Worm (Caenorhabditis elegans): ENCODE measurements around the gene nhr-233.

nhr-233 gene

ce11 chrV:16598437-16598836 is 27.8 kb upstream of the nhr-233 start:
- TF ChIP-seq ces-1 (GFP tag; optimal IDR thresholded peaks at IDR 0.05) (no peak), unc-62 (GFP tag; optimal IDR thresholded peaks at IDR 0.05) (peak; percentile 33), hlh-1 (tag; optimal IDR thresholded peaks at IDR 0.05) (peak; percentile 22), mab-5 (tag; optimal IDR thresholded peaks at IDR 0.05) (no peak), tbx-8 (GFP tag; optimal IDR thresholded peaks at IDR 0.05) (no peak), nhr-12 (tag; optimal IDR thresholded peaks at IDR 0.05) (no peak), unc-120 (tag; optimal IDR thresholded peaks at IDR 0.05; ENCODE audit: poor library complexity, severe bottlenecking) (peak; percentile 13), pha-4 (tag; optimal IDR thresholded peaks at IDR 0.05) (no peak), ham-2 (GFP tag; optimal IDR thresholded peaks at IDR 0.05) (no peak), ceh-83 (GFP tag; optimal IDR thresholded peaks at IDR 0.05) (no peak), snpc-4 (tag; optimal IDR thresholded peaks at IDR 0.05) (no peak)

DNA sequence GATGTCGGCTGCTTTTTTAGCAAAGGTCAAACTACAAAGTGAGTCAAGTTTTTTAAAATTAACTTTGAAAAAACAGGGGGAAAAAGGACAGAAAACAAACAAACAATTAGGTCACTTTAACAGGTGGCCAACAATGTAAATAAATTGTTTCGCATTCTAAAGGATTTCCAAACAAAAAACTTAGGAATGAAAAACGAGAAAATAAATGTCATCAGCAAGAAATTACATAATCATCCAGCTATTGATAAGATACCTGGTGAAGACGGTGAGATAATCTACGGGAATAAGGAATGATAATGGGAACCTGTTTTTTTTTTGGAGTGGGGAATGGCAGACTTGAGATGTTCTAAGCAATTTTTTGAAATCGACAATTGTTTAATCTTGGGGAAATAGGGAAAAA is 25.5 kb upstream of the nhr-233 start:
- TF ChIP-seq unc-39 (tag; optimal IDR thresholded peaks at IDR 0.05) (no peak), elt-3 (tag; optimal IDR thresholded peaks at IDR 0.05) (peak; percentile 60)

ce11 chrV:16595140-16595791 is 24.7 kb upstream of the nhr-233 start, which contains the start of gene cpl-1:
Gene cpl-1, minus strand, starts transcription at chrV:16595346.
- no peak for TF ChIP-seq nhr-76 (tag; optimal IDR thresholded peaks at IDR 0.05)
- TF ChIP-seq nhr-28 (tag; optimal IDR thresholded peaks at IDR 0.05): no peak
- TF ChIP-seq unc-120 (tag; optimal IDR thresholded peaks at IDR 0.05; ENCODE audit: poor library complexity, severe bottlenecking): peak; percentile 42
- TF ChIP-seq blmp-1 (tag; optimal IDR thresholded peaks at IDR 0.05): no peak

ce11 chrV:16594514-16594913 is 23.9 kb upstream of the nhr-233 start:
- TF ChIP-seq hlh-1 (tag; optimal IDR thresholded peaks at IDR 0.05) (peak; percentile 29), nhr-12 (tag; optimal IDR thresholded peaks at IDR 0.05) (no peak)

DNA sequence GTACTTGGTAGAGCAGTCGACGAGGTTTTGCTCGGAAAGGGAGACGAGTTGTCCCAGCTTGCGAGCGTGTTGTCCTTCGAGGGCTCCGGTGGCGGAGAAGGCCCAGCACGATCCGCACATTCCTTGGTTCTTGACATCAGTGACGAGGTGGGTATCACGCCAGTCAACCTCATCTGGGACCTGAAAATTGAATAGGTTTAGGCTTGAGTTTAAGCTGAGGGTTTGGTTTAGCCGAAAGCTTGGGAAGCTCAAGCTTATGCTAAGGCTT is 23.1 kb upstream of the nhr-233 start:
- no peak for TF ChIP-seq ceh-43 (GFP tag; optimal IDR thresholded peaks at IDR 0.05)
- no peak for TF ChIP-seq mls-2 (tag; optimal IDR thresholded peaks at IDR 0.05)
- no peak for TF ChIP-seq sptf-1 (tag; optimal IDR thresholded peaks at IDR 0.05)
- TF ChIP-seq unc-39 (tag; optimal IDR thresholded peaks at IDR 0.05): no peak
- TF ChIP-seq nhr-76 (tag; optimal IDR thresholded peaks at IDR 0.05): no peak
- TF ChIP-seq bed-3 (GFP tag; optimal IDR thresholded peaks at IDR 0.05): no peak
- TF ChIP-seq ceh-39 (tag; optimal IDR thresholded peaks at IDR 0.05): no peak
- no peak for TF ChIP-seq ham-2 (GFP tag; optimal IDR thresholded peaks at IDR 0.05)
- no peak for TF ChIP-seq blmp-1 (tag; optimal IDR thresholded peaks at IDR 0.05)
- TF ChIP-seq tbx-8 (GFP tag; optimal IDR thresholded peaks at IDR 0.05): no peak
- TF ChIP-seq nhr-237 (tag; optimal IDR thresholded peaks at IDR 0.05): no peak

ce11 chrV:16592947-16593791 is 22.6 kb upstream of the nhr-233 start:
- no peak for TF ChIP-seq sem-2 (GFP tag; optimal IDR thresholded peaks at IDR 0.05)
- no peak for TF ChIP-seq nhr-28 (tag; optimal IDR thresholded peaks at IDR 0.05)

DNA sequence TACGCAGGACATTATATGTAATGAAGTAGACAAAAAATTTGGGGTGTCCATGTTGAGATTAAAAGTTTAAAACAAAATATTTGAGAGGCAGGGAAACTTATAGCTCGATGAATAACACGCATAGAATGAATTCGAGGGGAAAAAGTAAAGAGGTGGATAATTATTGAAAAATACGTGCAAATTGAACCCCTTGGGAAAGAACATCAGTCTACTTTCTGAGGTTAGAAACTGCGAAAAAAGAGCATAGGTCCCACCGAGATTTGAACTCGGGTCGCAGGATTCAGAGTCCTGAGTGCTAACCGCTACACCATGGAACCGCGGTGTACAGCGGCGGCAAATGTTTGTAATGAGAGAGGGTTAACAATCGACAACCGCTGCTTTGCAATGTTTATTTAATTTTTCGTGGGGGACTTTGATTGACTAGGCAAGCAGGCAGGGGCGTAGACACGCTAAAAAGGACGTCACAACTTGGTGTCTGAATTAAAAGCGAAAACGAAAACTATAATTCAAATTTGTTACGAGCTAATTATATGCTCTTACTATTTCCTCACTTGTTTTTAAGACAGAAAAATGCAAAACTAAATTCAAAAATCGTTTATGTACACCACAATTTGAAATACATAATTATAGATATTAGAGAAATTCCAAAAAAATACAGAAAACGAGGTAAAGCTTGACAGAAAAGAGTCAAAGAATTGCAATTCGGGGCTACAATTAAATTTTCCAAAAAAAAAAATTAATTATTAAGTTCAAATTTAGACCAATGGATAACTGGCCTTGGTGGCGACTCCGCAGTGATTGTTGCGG is 21.6 kb upstream of the nhr-233 start, which contains the start of gene srh-269:
Gene srh-269 (minus strand): TSS at position 51 of the 807 bp plus-strand sequence.
- TF ChIP-seq snpc-4 (tag; optimal IDR thresholded peaks at IDR 0.05): no peak
- TF ChIP-seq unc-39 (tag; optimal IDR thresholded peaks at IDR 0.05): no peak
- TF ChIP-seq nhr-28 (tag; optimal IDR thresholded peaks at IDR 0.05): no peak
- TF ChIP-seq ces-1 (GFP tag; optimal IDR thresholded peaks at IDR 0.05): no peak
- no peak for TF ChIP-seq tbx-8 (GFP tag; optimal IDR thresholded peaks at IDR 0.05)
- TF ChIP-seq nhr-2 (tag; optimal IDR thresholded peaks at IDR 0.05): no peak
- TF ChIP-seq unc-62 (GFP tag; optimal IDR thresholded peaks at IDR 0.05): no peak
- peak; percentile 74 for TF ChIP-seq M03D4.4 (tag; optimal IDR thresholded peaks at IDR 0.05)
- TF ChIP-seq sem-2 (GFP tag; optimal IDR thresholded peaks at IDR 0.05): peak; percentile 57
- TF ChIP-seq ztf-11 (tag; optimal IDR thresholded peaks at IDR 0.05): peak; percentile 37
- peak; percentile 71 for TF ChIP-seq mls-2 (tag; optimal IDR thresholded peaks at IDR 0.05)
- no peak for TF ChIP-seq mep-1 (tag; optimal IDR thresholded peaks at IDR 0.05)
- TF ChIP-seq lin-13 (tag; optimal IDR thresholded peaks at IDR 0.05): no peak
- TF ChIP-seq drap-1 (GFP tag; optimal IDR thresholded peaks at IDR 0.05): peak; percentile 79
- TF ChIP-seq zip-8 (tag; optimal IDR thresholded peaks at IDR 0.05): no peak
- TF ChIP-seq lin-32 (GFP tag; optimal IDR thresholded peaks at IDR 0.05): peak; percentile 58
- no peak for TF ChIP-seq elt-1 (tag; optimal IDR thresholded peaks at IDR 0.05; ENCODE audit: borderline replicate concordance, insufficient read depth)
- no peak for TF ChIP-seq nhr-237 (tag; optimal IDR thresholded peaks at IDR 0.05)
- no peak for TF ChIP-seq ceh-39 (tag; optimal IDR thresholded peaks at IDR 0.05)
- peak; percentile 52 for TF ChIP-seq bed-3 (GFP tag; optimal IDR thresholded peaks at IDR 0.05)
- no peak for TF ChIP-seq nhr-12 (tag; optimal IDR thresholded peaks at IDR 0.05)
- TF ChIP-seq ham-2 (GFP tag; optimal IDR thresholded peaks at IDR 0.05): peak; percentile 54
- TF ChIP-seq unc-120 (tag; optimal IDR thresholded peaks at IDR 0.05; ENCODE audit: poor library complexity, severe bottlenecking): peak; percentile 71
- no peak for TF ChIP-seq hlh-1 (tag; optimal IDR thresholded peaks at IDR 0.05)
- TF ChIP-seq elt-3 (tag; optimal IDR thresholded peaks at IDR 0.05): no peak
- no peak for TF ChIP-seq blmp-1 (tag; optimal IDR thresholded peaks at IDR 0.05)
